Worm (Caenorhabditis elegans) whole organism, L4/young adult: ENCODE measurements around the gene F57G9.3.
"Not testable (repeated sequence)": the region's sequence is repeated elsewhere in the genome, so short reads cannot be mapped to it uniquely, and the experiment has no call there.

ENCODE experiments used
- W03F9.2 ChIP-seq: fragments of 150-350 bp; optimal IDR thresholded peaks from 2 replicates; lab custom pipeline; 2014; ENCODE audit warnings: missing biosample characterization, missing genetic modification characterization
- dao-5 ChIP-seq: sonication (generic microtip); optimal IDR thresholded peaks from 2 replicates; lab custom pipeline; 2016; ENCODE audit warnings: missing genotype, missing genetic modification characterization, moderate library complexity, missing compliant biosample characterization
- him-1 ChIP-seq: sonication (generic microtip); optimal IDR thresholded peaks from 2 replicates; lab custom pipeline; 2016; ENCODE audit warnings: missing genotype, missing genetic modification reagents, missing genetic modification characterization, missing compliant biosample characterization

F57G9.3 gene

ce11 chrII:12410107-12410506 lies at the start of gene F57G9.3:
F57G9.3 (minus strand) TSS chrII:12410207.
- TF ChIP-seq dao-5 (tag; lab: Kevin White, UChicago) (no peak), W03F9.2 (tag; lab: Kevin White, UChicago) (no peak), him-1 (tag; lab: Kevin White, UChicago) (no peak)

ce11 chrII:12459422-12459821 lies 49.4 kb upstream of the F57G9.3 start, which contains the start of gene tag-281:
tag-281 (plus strand) TSS chrII:12459761.
- peak; percentile 72 for TF ChIP-seq W03F9.2 (tag; lab: Kevin White, UChicago)
- TF ChIP-seq him-1 (tag; lab: Kevin White, UChicago): no peak
- no peak for TF ChIP-seq dao-5 (tag; lab: Kevin White, UChicago)

ce11 chrII:12457275-12457674 lies 47.3 kb upstream of the F57G9.3 start, which contains the start of gene sre-38:
sre-38 (plus strand) TSS chrII:12457575.
- TF ChIP-seq him-1 (tag; lab: Kevin White, UChicago): no peak
- no peak for TF ChIP-seq W03F9.2 (tag; lab: Kevin White, UChicago)
- no peak for TF ChIP-seq dao-5 (tag; lab: Kevin White, UChicago)

- TF ChIP-seq dao-5 (tag; lab: Kevin White, UChicago) (no peak), him-1 (tag; lab: Kevin White, UChicago) (no peak), W03F9.2 (tag; lab: Kevin White, UChicago) (no peak)
Measured at ce11 chrII:12456633-12457032, 46.6 kb upstream of the F57G9.3 start, which contains the start of gene sre-32. sre-32 (minus strand) TSS chrII:12456733.

DNA sequence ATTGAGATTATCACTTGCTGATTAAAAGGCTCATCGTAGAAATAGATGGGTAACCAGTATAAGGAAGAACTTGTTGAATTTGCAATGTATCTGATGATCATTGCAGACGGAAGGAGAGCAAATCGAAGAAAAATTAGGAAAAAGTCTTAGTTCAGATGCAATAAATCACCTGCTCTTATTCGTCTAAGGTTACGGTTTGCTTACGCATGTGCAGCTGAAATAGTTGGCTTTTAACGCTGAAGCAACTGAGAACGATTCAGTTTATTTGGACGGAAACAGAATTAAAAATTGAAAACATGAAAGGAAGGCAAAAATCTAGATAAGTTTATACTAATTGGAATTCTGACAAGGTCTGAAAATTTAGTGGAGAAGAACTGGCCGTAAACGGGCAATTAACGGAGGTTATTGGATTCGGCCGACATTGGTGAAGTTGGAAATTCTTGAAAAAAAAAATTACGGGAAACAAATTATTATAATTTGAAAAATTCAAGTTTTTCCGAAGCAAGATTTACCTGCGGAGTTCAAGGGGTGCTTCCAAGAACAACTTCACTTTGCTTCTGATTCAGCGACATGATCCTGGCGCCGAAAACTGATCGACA lies 42.8 kb upstream of the F57G9.3 start, which contains the start of the genes sre-35 and sre-33:
TSS of gene sre-35 (minus strand) at position 101 of the 599 bp plus-strand sequence.
TSS of gene sre-33 (plus strand) at position 549 of the 599 bp plus-strand sequence.
- TF ChIP-seq him-1 (tag; lab: Kevin White, UChicago) (no peak), W03F9.2 (tag; lab: Kevin White, UChicago) (no peak), dao-5 (tag; lab: Kevin White, UChicago) (no peak)

DNA sequence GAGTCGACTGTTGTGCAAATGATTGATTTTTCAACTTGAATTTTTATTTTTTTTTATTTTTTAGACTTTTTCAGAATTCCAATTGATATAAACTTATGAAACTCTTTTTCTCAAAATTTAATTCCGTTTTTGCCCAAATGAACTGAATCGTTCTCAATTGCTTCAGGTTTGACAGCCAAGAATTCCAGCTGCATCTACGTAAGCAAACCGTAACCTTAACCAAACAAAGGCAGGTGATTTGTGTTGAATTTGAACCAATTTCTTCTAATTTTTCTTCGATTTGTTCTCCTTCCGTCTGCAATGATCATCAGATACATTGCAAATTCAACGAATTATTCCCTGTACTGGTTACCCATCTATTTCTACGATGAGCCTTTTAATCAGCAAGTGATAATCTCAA lies 39.8 kb upstream of the F57G9.3 start, which contains the start of gene sre-34:
TSS of gene sre-34 (plus strand) at position 301 of the 400 bp plus-strand sequence.
- TF ChIP-seq W03F9.2 (tag; lab: Kevin White, UChicago) (no peak), him-1 (tag; lab: Kevin White, UChicago) (no peak), dao-5 (tag; lab: Kevin White, UChicago) (no peak)

DNA sequence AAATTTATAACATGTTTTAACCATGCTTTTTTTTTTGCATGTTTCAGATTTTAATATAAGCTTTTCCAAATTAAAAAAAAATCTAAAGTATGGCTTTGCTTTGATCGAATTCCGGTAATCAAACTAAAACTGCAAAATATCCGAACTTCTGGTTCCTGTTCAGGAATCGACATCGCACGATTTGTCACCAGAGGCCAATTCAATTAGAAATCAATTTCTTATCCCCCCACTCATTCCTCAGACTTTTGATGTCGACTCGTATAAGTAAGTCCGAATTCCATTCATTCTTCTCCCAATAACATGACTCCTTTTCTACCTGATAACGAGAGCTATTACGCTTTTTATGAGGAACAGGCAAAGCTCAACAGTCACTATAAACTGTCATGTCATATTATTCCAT lies 38.2 kb upstream of the F57G9.3 start, which contains the start of gene srh-27:
TSS of gene srh-27 (plus strand) at position 301 of the 400 bp plus-strand sequence.
- no peak for TF ChIP-seq him-1 (tag; lab: Kevin White, UChicago)
- no peak for TF ChIP-seq W03F9.2 (tag; lab: Kevin White, UChicago)
- no peak for TF ChIP-seq dao-5 (tag; lab: Kevin White, UChicago)

DNA sequence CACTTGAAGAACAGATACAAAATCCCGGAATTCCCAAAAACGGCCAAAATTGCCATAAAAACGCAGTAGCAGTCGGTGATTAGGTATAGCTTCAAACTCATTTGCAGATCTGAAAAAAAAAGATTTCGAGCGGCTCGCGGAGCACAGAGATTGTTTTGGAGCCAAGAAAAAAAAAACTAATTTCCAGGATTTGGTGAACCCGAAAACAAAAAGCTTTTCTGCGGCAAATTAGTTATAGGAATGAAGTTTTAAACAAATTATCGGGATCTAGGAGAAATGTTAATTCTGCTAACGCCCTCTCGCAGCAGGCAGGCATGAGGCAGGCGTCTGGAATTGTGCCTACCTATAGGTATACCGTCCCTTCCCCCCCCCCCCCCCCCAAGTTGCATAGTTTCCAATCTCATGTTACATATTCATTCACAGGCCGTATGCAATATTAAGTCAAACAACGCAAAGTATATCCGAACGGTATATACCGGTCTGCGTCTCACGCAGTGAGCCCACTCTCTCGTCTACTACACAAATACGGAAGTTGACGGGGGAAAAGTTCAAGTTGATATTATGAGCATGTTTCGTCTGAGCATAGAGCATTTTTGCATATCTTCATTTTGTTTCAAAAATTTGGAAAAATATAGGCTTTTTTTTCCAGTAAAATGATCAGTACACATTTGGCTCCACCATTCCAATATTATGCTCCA lies 34.8 kb upstream of the F57G9.3 start, which contains the start of the genes W05H5.1 and pitr-6:
TSS of gene W05H5.1 (minus strand) at position 101 of the 698 bp plus-strand sequence.
TSS of gene pitr-6 (plus strand) at position 648 of the 698 bp plus-strand sequence.
- TF ChIP-seq dao-5 (tag; lab: Kevin White, UChicago) (no peak), W03F9.2 (tag; lab: Kevin White, UChicago) (no peak)

ce11 chrII:12441164-12441563 lies 31.2 kb upstream of the F57G9.3 start, which contains the start of gene Y57A10C.10:
Y57A10C.10 (minus strand) TSS chrII:12441264.
- TF ChIP-seq W03F9.2, him-1, dao-5 (tag; lab: Kevin White, UChicago): not testable (repeated sequence)

ce11 chrII:12438441-12438840 lies 28.4 kb upstream of the F57G9.3 start, which contains the start of gene Y57A10C.9:
Y57A10C.9 (minus strand) TSS chrII:12438541.
- TF ChIP-seq dao-5 (tag; lab: Kevin White, UChicago) (no peak), W03F9.2 (tag; lab: Kevin White, UChicago) (no peak), him-1 (tag; lab: Kevin White, UChicago) (no peak)

ce11 chrII:12436717-12437116 lies 26.7 kb upstream of the F57G9.3 start:
- no peak for TF ChIP-seq dao-5 (tag; lab: Kevin White, UChicago)
- no peak for TF ChIP-seq him-1 (tag; lab: Kevin White, UChicago)
- no peak for TF ChIP-seq W03F9.2 (tag; lab: Kevin White, UChicago)

DNA sequence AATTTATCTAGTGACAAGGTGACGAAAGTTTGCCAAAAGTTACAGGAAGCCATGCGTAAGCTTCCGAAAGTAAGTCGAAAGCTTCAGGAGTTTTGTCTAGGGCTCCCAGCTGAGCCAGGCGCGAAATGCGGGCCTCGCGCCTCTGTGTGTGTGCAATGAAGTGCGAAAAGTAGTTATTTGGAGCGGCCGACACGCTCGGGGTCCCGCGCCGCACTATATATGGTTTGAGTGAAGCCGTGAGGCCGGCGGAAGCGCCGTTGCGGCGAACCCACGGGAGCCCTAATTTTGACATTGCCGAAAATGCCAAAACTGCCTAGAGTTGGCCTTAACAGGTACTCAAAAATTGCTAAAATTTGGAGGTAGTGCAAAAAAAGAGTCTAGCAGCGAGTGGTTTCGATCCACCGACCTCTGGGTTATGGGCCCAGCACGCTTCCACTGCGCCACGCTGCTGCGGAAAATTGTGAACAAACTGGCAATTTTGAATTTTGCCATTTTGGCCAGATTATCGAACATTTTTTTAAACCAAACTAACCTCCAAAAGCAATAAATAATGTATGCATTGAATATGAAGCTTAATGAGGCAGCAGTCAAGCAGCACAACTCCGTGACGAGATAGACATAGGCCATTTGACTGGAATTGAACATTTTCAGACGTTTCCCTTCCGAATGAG lies 25.3 kb upstream of the F57G9.3 start:
- TF ChIP-seq him-1 (tag; lab: Kevin White, UChicago): no peak
- no peak for TF ChIP-seq dao-5 (tag; lab: Kevin White, UChicago)
- TF ChIP-seq W03F9.2 (tag; lab: Kevin White, UChicago): no peak
